Worm (Caenorhabditis elegans) whole organism, L2 larva: Measurements from ENCODE around the gene H04M03.3.

Experiments used
- F13H6.1 ChIP-seq: sonication (generic microtip); optimal IDR thresholded peaks from 2 replicates; lab custom pipeline; 2016; ENCODE audit warnings: missing genetic modification characterization, missing compliant biosample characterization
- R02D3.7 ChIP-seq: fragments of 150-350 bp; optimal IDR thresholded peaks from 2 replicates; lab custom pipeline; 2014; ENCODE audit warnings: missing biosample characterization, missing genetic modification characterization
- Y55F3AM.14 ChIP-seq: fragments of 200-800 bp; sonication (Bioruptor generic); optimal IDR thresholded peaks from 2 replicates; lab custom pipeline; 2018; ENCODE audit warnings: mild to moderate bottlenecking, missing genetic modification characterization, missing compliant biosample characterization
- ZK546.5 ChIP-seq: sonication (generic microtip); optimal IDR thresholded peaks from 2 replicates; lab custom pipeline; 2017; ENCODE audit warnings: missing biosample characterization, missing genetic modification characterization
- alr-1 ChIP-seq: fragments of 150-350 bp; optimal IDR thresholded peaks from 2 replicates; lab custom pipeline; 2014; ENCODE audit warnings: missing biosample characterization, missing genetic modification characterization
- aly-2 ChIP-seq: fragments of 150-350 bp; optimal IDR thresholded peaks from 2 replicates; lab custom pipeline; 2014; ENCODE audit warnings: missing biosample characterization, missing genetic modification characterization
- ama-1 ChIP-seq: fragments of 150-350 bp; optimal IDR thresholded peaks from 2 replicates; lab custom pipeline; 2018; ENCODE audit warnings: inconsistent platforms
- blmp-1 ChIP-seq: sonication (generic microtip); optimal IDR thresholded peaks from 2 replicates; lab custom pipeline; 2017; ENCODE audit warnings: missing genetic modification characterization, mild to moderate bottlenecking, missing compliant biosample characterization, antibody characterized with exemption, moderate library complexity; ENCODE audit not compliant: insufficient read depth
- dmd-4 ChIP-seq: sonication (generic microtip); optimal IDR thresholded peaks from 2 replicates; lab custom pipeline; 2017; ENCODE audit warnings: missing biosample characterization, missing genetic modification characterization
- elt-1 ChIP-seq: fragments of 150-350 bp; optimal IDR thresholded peaks from 2 replicates; lab custom pipeline; 2014; ENCODE audit warnings: missing biosample characterization, missing genetic modification characterization
- fos-1 ChIP-seq: fragments of 150-350 bp; optimal IDR thresholded peaks from 2 replicates; lab custom pipeline; 2014; ENCODE audit warnings: missing biosample characterization, missing genetic modification characterization
- gmeb-1 ChIP-seq: fragments of 150-350 bp; optimal IDR thresholded peaks from 2 replicates; lab custom pipeline; 2014; ENCODE audit warnings: missing biosample characterization, missing genetic modification characterization
- lin-11 ChIP-seq: fragments of 150-350 bp; sonication (generic microtip); optimal IDR thresholded peaks from 2 replicates; lab custom pipeline; 2014; ENCODE audit warnings: missing biosample characterization, missing genetic modification characterization, inconsistent platforms, mixed read lengths
- lin-39 ChIP-seq: fragments of 150-350 bp; optimal IDR thresholded peaks from 2 replicates; lab custom pipeline; 2014; ENCODE audit warnings: missing biosample characterization, missing genetic modification reagents, missing genetic modification characterization
- mab-5 ChIP-seq: fragments of 150-350 bp; optimal IDR thresholded peaks from 2 replicates; lab custom pipeline; 2014; ENCODE audit warnings: missing biosample characterization, missing genetic modification characterization
- mbf-1 ChIP-seq: sonication (generic microtip); optimal IDR thresholded peaks from 2 replicates; lab custom pipeline; 2017; ENCODE audit warnings: missing biosample characterization, missing genetic modification characterization
- mdl-1 ChIP-seq, 2 experiments: fragments of 150-350 bp in 1 of 2; sonication (generic microtip) in 1 of 2; optimal IDR thresholded peaks; 2 replicates each; lab custom pipeline; 2017; ENCODE audit warnings: missing biosample characterization in 2 of 2, missing genetic modification characterization in 2 of 2
- nhr-12 ChIP-seq: fragments of 150-350 bp; optimal IDR thresholded peaks from 2 replicates; lab custom pipeline; 2014; ENCODE audit warnings: missing biosample characterization, missing genetic modification characterization
- nhr-129 ChIP-seq: fragments of 150-350 bp; optimal IDR thresholded peaks from 2 replicates; lab custom pipeline; 2014; ENCODE audit warnings: missing biosample characterization, missing genetic modification characterization
- nhr-23 ChIP-seq: fragments of 150-350 bp; optimal IDR thresholded peaks from 2 replicates; lab custom pipeline; 2014; ENCODE audit warnings: missing biosample characterization, missing genetic modification reagents, missing genetic modification characterization
- nhr-237 ChIP-seq: fragments of 150-350 bp; optimal IDR thresholded peaks from 2 replicates; lab custom pipeline; 2014; ENCODE audit warnings: missing biosample characterization, missing genetic modification characterization
- nhr-25 ChIP-seq: fragments of 150-350 bp; sonication (generic microtip); optimal IDR thresholded peaks from 3 replicates; lab custom pipeline; 2014; ENCODE audit warnings: missing biosample characterization, missing genetic modification characterization
- nhr-77 ChIP-seq: fragments of 150-350 bp; optimal IDR thresholded peaks from 2 replicates; lab custom pipeline; 2014; ENCODE audit warnings: missing biosample characterization, missing genetic modification characterization
- peb-1 ChIP-seq: fragments of 150-350 bp; optimal IDR thresholded peaks from 2 replicates; lab custom pipeline; 2014; ENCODE audit warnings: missing biosample characterization, missing genetic modification characterization
- sem-4 ChIP-seq: fragments of 150-350 bp; optimal IDR thresholded peaks from 2 replicates; lab custom pipeline; 2014; ENCODE audit warnings: missing biosample characterization, missing genetic modification reagents, missing genetic modification characterization
- snpc-4 ChIP-seq: fragments of 150-350 bp; optimal IDR thresholded peaks from 2 replicates; lab custom pipeline; 2014; ENCODE audit warnings: missing biosample characterization, missing genetic modification characterization
- unc-39 ChIP-seq: fragments of 150-350 bp; optimal IDR thresholded peaks from 2 replicates; lab custom pipeline; 2014; ENCODE audit warnings: missing biosample characterization, missing genetic modification characterization
- unc-55 ChIP-seq: fragments of 150-350 bp; sonication (generic microtip); optimal IDR thresholded peaks from 3 replicates; lab custom pipeline; 2014; ENCODE audit warnings: missing biosample characterization, missing genetic modification reagents, missing genetic modification characterization
- zag-1 ChIP-seq: fragments of 150-350 bp; optimal IDR thresholded peaks from 2 replicates; lab custom pipeline; 2014; ENCODE audit warnings: missing biosample characterization, missing genetic modification characterization
- ztf-4 ChIP-seq: fragments of 150-350 bp; optimal IDR thresholded peaks from 2 replicates; lab custom pipeline; 2014; ENCODE audit warnings: missing biosample characterization, missing genetic modification characterization

The H04M03.3 gene

DNA sequence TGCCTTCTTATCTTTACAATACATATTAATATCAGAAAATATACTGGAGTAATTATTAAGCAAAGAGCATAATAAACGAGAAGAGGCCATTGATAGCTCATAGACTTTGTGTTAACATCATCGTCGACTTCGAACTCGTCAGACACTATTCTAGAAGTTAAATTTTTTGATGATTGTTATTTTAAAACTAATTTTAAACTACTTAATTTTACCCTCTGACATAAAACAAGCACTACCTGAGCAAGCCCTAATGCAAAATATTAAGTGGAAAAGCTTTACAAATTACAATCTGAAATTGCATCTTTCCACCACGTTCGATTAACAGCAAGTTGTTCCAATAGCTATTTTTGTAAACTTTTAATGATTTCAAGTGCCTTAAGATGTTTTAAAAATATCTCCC is 21.3 kb upstream of the H04M03.3 start, which contains the start of gene srv-17:
srv-17 (minus strand) TSS at position 101 of the 400 bp plus-strand sequence.
- TF ChIP-seq ztf-4 (tag; lab: Kevin White, UChicago) (no peak), sem-4 (no peak), nhr-237 (tag; lab: Kevin White, UChicago) (no peak), mab-5 (no peak), lin-39 (tag; lab: Kevin White, UChicago) (no peak), nhr-77 (tag; lab: Kevin White, UChicago) (no peak), snpc-4 (tag; lab: Kevin White, UChicago) (no peak), blmp-1 (tag; lab: Kevin White, UChicago) (no peak), dmd-4 (tag; lab: Kevin White, UChicago) (no peak), nhr-23 (tag; lab: Kevin White, UChicago) (no peak), lin-11 (tag; lab: Kevin White, UChicago) (no peak), unc-39 (tag; lab: Kevin White, UChicago) (no peak)

- no peak for TF ChIP-seq fos-1 (tag; lab: Kevin White, UChicago)
- no peak for TF ChIP-seq snpc-4 (tag; lab: Kevin White, UChicago)
- no peak for TF ChIP-seq elt-1 (tag; lab: Kevin White, UChicago)
- TF ChIP-seq lin-39 (tag; lab: Kevin White, UChicago), result no peak
- TF ChIP-seq unc-55 (GFP tag; lab: Kevin White, UChicago), result no peak
- no peak for TF ChIP-seq sem-4
- TF ChIP-seq mdl-1 (tag; optimal IDR thresholded peaks at IDR 0.05; lab: Kevin White, UChicago), result no peak
- no peak for TF ChIP-seq zag-1 (tag; lab: Kevin White, UChicago)
- no peak for TF ChIP-seq ZK546.5
- no peak for TF ChIP-seq ama-1 (lab: Kevin White, UChicago)
- TF ChIP-seq nhr-77 (tag; lab: Kevin White, UChicago), result no peak
- no peak for TF ChIP-seq Y55F3AM.14 (GFP tag; lab: Kevin White, UChicago)
- no peak for TF ChIP-seq blmp-1 (tag; lab: Kevin White, UChicago)
Observed at ce11 chrIV:5873825-5874224, 17.5 kb upstream of the H04M03.3 start, which contains the start of gene srv-19. Gene srv-19 (minus strand): TSS chrIV:5873925.

ce11 chrIV:5877246-5877645 is 14.1 kb upstream of the H04M03.3 start, which contains the start of gene srv-21:
Gene srv-21 (minus strand): TSS chrIV:5877346.
- TF ChIP-seq sem-4 (no peak), alr-1 (tag; lab: Kevin White, UChicago) (no peak), aly-2 (tag; lab: Kevin White, UChicago) (no peak), mbf-1 (tag; lab: Kevin White, UChicago) (no peak), gmeb-1 (tag; lab: Kevin White, UChicago) (no peak), nhr-12 (tag; lab: Kevin White, UChicago) (no peak), unc-39 (tag; lab: Kevin White, UChicago) (no peak), lin-39 (tag; lab: Kevin White, UChicago) (no peak), snpc-4 (tag; lab: Kevin White, UChicago) (no peak), peb-1 (tag; lab: Kevin White, UChicago) (no peak)
- TF ChIP-seq, all 48 proteins: peak for 0

- no peak for TF ChIP-seq nhr-237 (tag; lab: Kevin White, UChicago)
- TF ChIP-seq mab-5, result no peak
- no peak for TF ChIP-seq nhr-25
- TF ChIP-seq mdl-1 (tag; optimal IDR thresholded peaks at IDR 0.05; lab: Kevin White, UChicago), result no peak
- TF ChIP-seq ztf-4 (tag; lab: Kevin White, UChicago), result no peak
- no peak for TF ChIP-seq mbf-1 (tag; lab: Kevin White, UChicago)
- TF ChIP-seq nhr-129 (tag; lab: Kevin White, UChicago), result no peak
- no peak for TF ChIP-seq F13H6.1
- TF ChIP-seq unc-39 (tag; lab: Kevin White, UChicago), result no peak
- no peak for TF ChIP-seq R02D3.7 (tag; lab: Kevin White, UChicago)
- TF ChIP-seq lin-11 (tag; lab: Kevin White, UChicago), result no peak
Observed at ce11 chrIV:5879853-5880252, 11.5 kb upstream of the H04M03.3 start, which contains the start of gene srv-22. Gene srv-22 (minus strand): TSS chrIV:5879953.

DNA sequence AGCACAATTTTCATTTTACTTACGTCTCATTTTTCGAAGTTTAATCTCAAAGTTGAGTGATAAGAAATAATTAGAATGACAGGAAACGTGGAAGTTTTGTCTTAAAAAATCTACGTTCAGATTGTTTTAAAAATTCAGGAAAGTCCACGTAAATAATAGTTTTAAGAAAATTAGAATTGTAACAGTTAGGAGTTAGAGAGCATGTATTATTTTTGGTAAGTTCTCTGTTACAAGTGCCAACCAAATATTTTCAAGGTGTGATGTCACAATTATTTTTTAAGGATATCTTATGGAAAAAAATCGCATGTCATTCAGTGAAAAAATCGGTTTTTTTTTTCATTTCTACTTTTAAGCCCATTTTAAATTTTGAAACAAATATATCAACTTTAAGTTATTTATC is 6.9 kb upstream of the H04M03.3 start, which contains the start of gene H04M03.11:
H04M03.11 (minus strand) TSS at position 101 of the 400 bp plus-strand sequence.
- TF ChIP-seq Y55F3AM.14 (GFP tag; lab: Kevin White, UChicago) (no peak), snpc-4 (tag; lab: Kevin White, UChicago) (no peak), mab-5 (no peak), nhr-237 (tag; lab: Kevin White, UChicago) (no peak), mdl-1 (tag; optimal IDR thresholded peaks at IDR 0.05; lab: Kevin White, UChicago) (no peak), unc-39 (tag; lab: Kevin White, UChicago) (no peak)
